Worm (Caenorhabditis elegans) whole organism, L4 larva: ENCODE measurements around the gene K09E9.1.

Experiments used
- ceh-32 ChIP-seq: sonication (generic microtip); optimal IDR thresholded peaks from 2 replicates; lab custom pipeline; 2016; ENCODE audit warnings: mild to moderate bottlenecking, missing genetic modification characterization, missing compliant biosample characterization; ENCODE audit not compliant: poor library complexity
- dpl-1 ChIP-seq: fragments of 150-350 bp; optimal IDR thresholded peaks from 2 replicates; lab custom pipeline; 2014; ENCODE audit warnings: missing biosample characterization, missing genetic modification reagents, missing genetic modification characterization
- lin-15B ChIP-seq: fragments of 150-350 bp; sonication (generic microtip); optimal IDR thresholded peaks from 3 replicates; lab custom pipeline; 2014; ENCODE audit warnings: missing biosample characterization, missing genetic modification characterization

DNA sequence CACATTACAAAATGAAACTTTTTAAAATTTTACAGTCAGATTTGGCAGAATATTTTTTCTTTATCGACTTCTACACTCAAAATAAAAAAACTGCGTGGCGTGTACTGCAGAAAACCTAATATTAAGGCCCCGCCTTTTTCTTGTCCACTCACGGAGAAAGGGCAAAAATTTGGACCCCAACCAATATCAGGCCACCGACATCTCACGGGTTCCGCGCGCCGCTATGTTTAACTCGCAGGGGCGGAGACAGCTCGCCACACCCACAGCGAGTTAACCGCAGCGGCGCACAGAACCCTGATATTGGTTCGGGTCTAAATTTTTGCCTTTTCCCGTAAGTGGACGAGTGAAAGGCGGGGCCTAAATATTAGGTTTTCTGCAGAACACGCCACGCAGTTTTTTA is 43.4 kb downstream of the K09E9.1 start:
- TF ChIP-seq dpl-1 (GFP tag; lab: Kevin White, UChicago): no peak
- TF ChIP-seq lin-15B (tag; lab: Kevin White, UChicago): no peak
- no peak for TF ChIP-seq ceh-32
